Fruit fly (Drosophila melanogaster) whole organism, embryonic: Measurements from ENCODE around the gene IntS2.

Experiments
- Ada2b ChIP-seq: fragments of 200-800 bp; sonication (Bioruptor generic); IDR thresholded peaks from 2 replicates; pipeline ENCODE4 v1.3.6; 2022; ENCODE audit warnings: missing biosample characterization, missing genetic modification characterization
- CG10267 ChIP-seq: fragments of 200-800 bp; sonication (Bioruptor generic); optimal IDR thresholded peaks from 2 replicates; lab custom pipeline; 2018; ENCODE audit warnings: missing biosample characterization, mild to moderate bottlenecking, missing genetic modification characterization, moderate library complexity
- CG11093 ChIP-seq: fragments of 200-800 bp; sonication (Bioruptor generic); IDR thresholded peaks from 3 replicates; pipeline ENCODE4 v1.3.6; 2022; ENCODE audit warnings: missing biosample characterization, missing genetic modification characterization
- CG11695 ChIP-seq: fragments of 200-800 bp; sonication (Bioruptor generic); IDR thresholded peaks from 3 replicates; pipeline ENCODE4 v1.3.6; 2022; ENCODE audit warnings: missing biosample characterization, missing genetic modification characterization
- CG1233 ChIP-seq: fragments of 200-800 bp; sonication (Bioruptor generic); optimal IDR thresholded peaks from 4 replicates; lab custom pipeline; 2018; ENCODE audit warnings: missing biosample characterization, mild to moderate bottlenecking, missing genetic modification characterization
- CG13123 ChIP-seq: fragments of 200-800 bp; sonication (Bioruptor generic); optimal IDR thresholded peaks from 2 replicates; lab custom pipeline; 2016; ENCODE audit warnings: missing biosample characterization, missing genetic modification characterization
- CG15073 ChIP-seq: fragments of 200-800 bp; sonication (Bioruptor generic); optimal IDR thresholded peaks from 2 replicates; lab custom pipeline; 2016; ENCODE audit warnings: missing biosample characterization, missing genetic modification characterization
- CG15601 ChIP-seq: fragments of 200-800 bp; sonication (Bioruptor generic); optimal IDR thresholded peaks from 3 replicates; lab custom pipeline; 2019; ENCODE audit warnings: missing biosample characterization, mild to moderate bottlenecking, missing genetic modification characterization, moderate library complexity
- CG16863 ChIP-seq: fragments of 200-800 bp; sonication (Bioruptor generic); optimal IDR thresholded peaks from 3 replicates; lab custom pipeline; 2016; ENCODE audit warnings: missing biosample characterization, missing genetic modification characterization
- CG1832 ChIP-seq: fragments of 200-800 bp; sonication (Bioruptor generic); optimal IDR thresholded peaks from 2 replicates; lab custom pipeline; 2017; ENCODE audit warnings: missing biosample characterization, mild to moderate bottlenecking, missing genetic modification characterization, inconsistent platforms
- CG2120 ChIP-seq: fragments of 200-800 bp; sonication (Bioruptor generic); optimal IDR thresholded peaks from 3 replicates; lab custom pipeline; 2016; ENCODE audit warnings: missing biosample characterization, missing genetic modification characterization
- CG2889 ChIP-seq: fragments of 200-800 bp; sonication (Bioruptor generic); IDR thresholded peaks from 3 replicates; pipeline ENCODE4 v1.3.6; 2022; ENCODE audit warnings: missing biosample characterization, missing genetic modification characterization
- CG42726 ChIP-seq: fragments of 200-800 bp; sonication (Bioruptor generic); IDR thresholded peaks from 2 replicates; pipeline ENCODE4 v1.3.6; 2022; ENCODE audit warnings: missing biosample characterization, missing genetic modification characterization; ENCODE audit not compliant: partially characterized antibody
- CG6254 ChIP-seq: fragments of 200-800 bp; sonication (Bioruptor generic); optimal IDR thresholded peaks from 3 replicates; lab custom pipeline; 2017; ENCODE audit warnings: mild to moderate bottlenecking, missing biosample characterization, missing genetic modification reagents, missing genetic modification characterization
- CG7745 ChIP-seq: fragments of 200-800 bp; sonication (Bioruptor generic); optimal IDR thresholded peaks from 2 replicates; lab custom pipeline; 2018; ENCODE audit warnings: missing biosample characterization, mild to moderate bottlenecking, missing genetic modification characterization, moderate library complexity
- CG7839 ChIP-seq: fragments of 200-800 bp; sonication (Bioruptor generic); optimal IDR thresholded peaks from 3 replicates; lab custom pipeline; 2018; ENCODE audit warnings: missing biosample characterization, mild to moderate bottlenecking, missing genetic modification characterization, moderate library complexity
- CG7963 ChIP-seq: fragments of 200-800 bp; sonication (Bioruptor generic); IDR thresholded peaks from 3 replicates; pipeline ENCODE4 v1.3.6; 2022; ENCODE audit warnings: missing biosample characterization, missing genetic modification characterization; ENCODE audit not compliant: partially characterized antibody
- CG7987 ChIP-seq: fragments of 200-800 bp; sonication (Bioruptor generic); optimal IDR thresholded peaks from 2 replicates; lab custom pipeline; 2018; ENCODE audit warnings: missing biosample characterization, mild to moderate bottlenecking, missing genetic modification characterization, moderate library complexity
- CG8281 ChIP-seq: fragments of 200-800 bp; sonication (Bioruptor generic); optimal IDR thresholded peaks from 2 replicates; lab custom pipeline; 2018; ENCODE audit warnings: missing biosample characterization, mild to moderate bottlenecking, missing genetic modification characterization, moderate library complexity
- CG8388 ChIP-seq: fragments of 200-800 bp; sonication (Bioruptor generic); optimal IDR thresholded peaks from 2 replicates; lab custom pipeline; 2019; ENCODE audit warnings: missing biosample characterization, mild to moderate bottlenecking, missing genetic modification characterization, moderate library complexity
- CG8478 ChIP-seq: fragments of >200 bp; optimal IDR thresholded peaks from 2 replicates; lab custom pipeline; 2018
- Dip3 ChIP-seq: fragments of 200-800 bp; sonication (Bioruptor generic); optimal IDR thresholded peaks from 3 replicates; lab custom pipeline; 2016; ENCODE audit warnings: missing biosample characterization, missing genetic modification characterization
- Gsc ChIP-seq: fragments of 200-800 bp; sonication (Bioruptor generic); IDR thresholded peaks from 2 replicates; pipeline ENCODE4 v1.3.6; 2022; ENCODE audit warnings: missing biosample characterization, missing genetic modification characterization
- HLH54F ChIP-seq: fragments of 200-800 bp; sonication (Bioruptor generic); optimal IDR thresholded peaks from 3 replicates; lab custom pipeline; 2016; ENCODE audit warnings: missing biosample characterization, missing genetic modification characterization
- Nf-YC ChIP-seq: fragments of 200-800 bp; optimal IDR thresholded peaks from 3 replicates; lab custom pipeline; 2019; ENCODE audit warnings: missing biosample characterization, mild to moderate bottlenecking, missing genetic modification characterization, moderate library complexity
- Oli ChIP-seq: fragments of 200-800 bp; sonication (Bioruptor generic); optimal IDR thresholded peaks from 2 replicates; lab custom pipeline; 2018; ENCODE audit warnings: missing biosample characterization, mild to moderate bottlenecking, missing genetic modification characterization, moderate library complexity
- Optix ChIP-seq: fragments of 200-800 bp; sonication (Bioruptor generic); IDR thresholded peaks from 3 replicates; pipeline ENCODE4 v1.3.6; 2022; ENCODE audit warnings: missing biosample characterization, missing genetic modification characterization
- az2 ChIP-seq: fragments of 200-800 bp; sonication (Bioruptor generic); optimal IDR thresholded peaks from 3 replicates; lab custom pipeline; 2016; ENCODE audit warnings: missing biosample characterization, missing genetic modification characterization
- btn ChIP-seq: fragments of 200-800 bp; sonication (Bioruptor generic); optimal IDR thresholded peaks from 2 replicates; lab custom pipeline; 2016; ENCODE audit warnings: missing biosample characterization, missing genetic modification characterization
- ci ChIP-seq: fragments of 200-800 bp; sonication (Bioruptor generic); IDR thresholded peaks from 3 replicates; pipeline ENCODE4 v1.3.6; 2022; ENCODE audit warnings: missing biosample characterization, missing genetic modification characterization
- eve ChIP-seq, 2 experiments: fragments of >200 bp; optimal IDR thresholded peaks; 2 replicates each; lab custom pipeline; 2017; ENCODE audit warnings: missing biosample characterization in 2 of 2, missing genetic modification characterization in 2 of 2
- fd3F ChIP-seq: fragments of 200-800 bp; sonication (Bioruptor generic); optimal IDR thresholded peaks from 2 replicates; lab custom pipeline; 2018; ENCODE audit warnings: missing biosample characterization, mild to moderate bottlenecking, missing genetic modification characterization, moderate library complexity
- grn ChIP-seq: fragments of 200-800 bp; sonication (Bioruptor generic); optimal IDR thresholded peaks from 3 replicates; lab custom pipeline; 2017; ENCODE audit warnings: missing biosample characterization, missing genetic modification characterization
- gsb-n ChIP-seq: fragments of 200-800 bp; sonication (Bioruptor generic); optimal IDR thresholded peaks from 3 replicates; lab custom pipeline; 2018; ENCODE audit warnings: missing biosample characterization, mild to moderate bottlenecking, missing genetic modification characterization
- nerfin-1 ChIP-seq: fragments of 200-800 bp; sonication (Bioruptor generic); optimal IDR thresholded peaks from 3 replicates; lab custom pipeline; 2019; ENCODE audit warnings: missing biosample characterization, mild to moderate bottlenecking, missing genetic modification characterization, moderate library complexity
- nerfin-2 ChIP-seq: fragments of 200-800 bp; sonication (Bioruptor generic); IDR thresholded peaks from 2 replicates; pipeline ENCODE4 v1.3.6; 2022; ENCODE audit warnings: missing biosample characterization, missing genetic modification characterization; ENCODE audit not compliant: partially characterized antibody
- oc ChIP-seq: fragments of 200-800 bp; sonication (Bioruptor generic); optimal IDR thresholded peaks from 2 replicates; lab custom pipeline; 2018; ENCODE audit warnings: missing biosample characterization, mild to moderate bottlenecking, missing genetic modification characterization, moderate library complexity
- prd ChIP-seq, 3 experiments: fragments of >200 bp in 2 of 3; fragments of 200-800 bp in 1 of 3; sonication (Bioruptor generic) in 1 of 3; optimal IDR thresholded peaks in 2 of 3; IDR thresholded peaks in 1 of 3; 2 replicates in 2 of 3; 3 replicates in 1 of 3; pipeline versions ENCODE4 v1.3.6 to Lab custom; 2017 to 2022; ENCODE audit warnings: missing biosample characterization in 1 of 3, missing genetic modification characterization in 1 of 3
- schlank ChIP-seq: fragments of 200-800 bp; sonication (Bioruptor generic); optimal IDR thresholded peaks from 2 replicates; lab custom pipeline; 2018; ENCODE audit warnings: missing biosample characterization, mild to moderate bottlenecking, missing genetic modification characterization
- sna ChIP-seq: fragments of 200-800 bp; sonication (Bioruptor generic); IDR thresholded peaks from 2 replicates; pipeline ENCODE4 v1.3.6; 2022; ENCODE audit warnings: missing biosample characterization, missing genetic modification characterization; ENCODE audit not compliant: partially characterized antibody
- so ChIP-seq: fragments of 200-800 bp; sonication (Bioruptor generic); IDR thresholded peaks from 3 replicates; pipeline ENCODE4 v1.3.6; 2022; ENCODE audit warnings: missing biosample characterization, missing genetic modification characterization
- ssp ChIP-seq: fragments of 200-800 bp; sonication (Bioruptor generic); IDR thresholded peaks from 2 replicates; pipeline ENCODE4 v1.3.6; 2022; ENCODE audit warnings: missing biosample characterization, missing genetic modification characterization
- sug ChIP-seq: fragments of 200-800 bp; optimal IDR thresholded peaks from 2 replicates; lab custom pipeline; 2019; ENCODE audit warnings: missing biosample characterization, mild to moderate bottlenecking, missing genetic modification characterization, moderate library complexity
- vfl ChIP-seq: fragments of 200-800 bp; sonication (Bioruptor generic); optimal IDR thresholded peaks from 2 replicates; lab custom pipeline; 2016; ENCODE audit warnings: missing biosample characterization, missing genetic modification characterization
- vnd ChIP-seq: fragments of 200-800 bp; sonication (Bioruptor generic); IDR thresholded peaks from 3 replicates; pipeline ENCODE4 v1.3.6; 2022; ENCODE audit warnings: missing biosample characterization, missing genetic modification characterization; ENCODE audit not compliant: partially characterized antibody

Gene IntS2

dm6 chrX:17698864-17699504 lies 42.4 kb upstream of the IntS2 start (continued):
- TF ChIP-seq ssp (peak; percentile 63), CG2120 (GFP tag; lab: Kevin White, UChicago) (peak; percentile 92), CG11695 (peak; percentile 87), Dip3 (peak; percentile 84), CG7987 (GFP tag; lab: Kevin White, UChicago) (peak; percentile 24), CG13123 (GFP tag; lab: Kevin White, UChicago) (peak; percentile 39), CG2889 (GFP tag; lab: Robert Waterston, UW) (peak; percentile 49; the same call in 1 of the 3 replicates), Oli (tag; lab: Kevin White, UChicago) (peak; percentile 91), CG15073 (peak; percentile 38), CG42726 (GFP tag; lab: Robert Waterston, UW) (no peak), eve (GFP tag; optimal IDR thresholded peaks at IDR 0.05; lab: Kevin White, UChicago) (peak in 1 of 2 experiments; percentile 95), Optix (GFP tag; lab: Robert Waterston, UW) (peak; percentile 45; the same call in 1 of the 3 replicates), so (peak; percentile 82; the same call in 2 of the 3 replicates), grn (GFP tag; lab: Kevin White, UChicago) (peak; percentile 59), nerfin-2 (no peak), ci (0 out of 3 replicates have a peak, but pooled peaks have one; percentile 44), CG7963 (GFP tag; lab: Robert Waterston, UW) (no peak), CG16863 (GFP tag; lab: Kevin White, UChicago) (peak; percentile 75), vfl (GFP tag; lab: Kevin White, UChicago) (peak; percentile 75), Ada2b (GFP tag; lab: Robert Waterston, UW) (peak; percentile 62), az2 (GFP tag; lab: Kevin White, UChicago) (peak; percentile 79), CG1233 (GFP tag; lab: Kevin White, UChicago) (peak; percentile 81), CG8478 (lab: Kevin White, UChicago) (no peak), btn (GFP tag; lab: Kevin White, UChicago) (peak; percentile 51), gsb-n (tag; lab: Kevin White, UChicago) (peak; percentile 59), prd (optimal IDR thresholded peaks at IDR 0.05; lab: Kevin White, UChicago) (no peak), prd (GFP tag; IDR thresholded peaks at IDR 0.05; lab: Robert Waterston, UW) (peak; percentile 77), CG7839 (tag; lab: Kevin White, UChicago) (peak; percentile 93), CG1832 (GFP tag; lab: Kevin White, UChicago) (peak; percentile 67), Gsc (GFP tag; lab: Robert Waterston, UW) (no peak), CG7745 (tag; lab: Kevin White, UChicago) (no peak), vnd (no peak), CG8388 (peak; percentile 83), CG10267 (tag; lab: Kevin White, UChicago) (peak; percentile 85), CG8281 (tag; lab: Kevin White, UChicago) (peak; percentile 67), CG15601 (tag; lab: Kevin White, UChicago) (peak; percentile 83), nerfin-1 (tag; lab: Kevin White, UChicago) (peak; percentile 81), oc (tag; lab: Kevin White, UChicago) (peak; percentile 53), Nf-YC (peak; percentile 83), fd3F (GFP tag; lab: Kevin White, UChicago) (peak; percentile 78), CG6254 (GFP tag; lab: Kevin White, UChicago) (peak; percentile 76), schlank (tag; lab: Kevin White, UChicago) (peak; percentile 14), HLH54F (GFP tag; lab: Kevin White, UChicago) (peak; percentile 86), sna (no peak), sug (tag; lab: Kevin White, UChicago) (peak; percentile 88), CG11093 (GFP tag; lab: Robert Waterston, UW) (peak; percentile 74; the same call in 2 of the 3 replicates)
